Worm (Caenorhabditis elegans) whole organism, young adult: ENCODE data around the gene ftn-1.
A peak's percentile ranks its signal among the peaks of the same experiment; 100 is the strongest.

Experiments
- C17E4.6 ChIP-seq: fragments of 200-800 bp; sonication (Bioruptor generic); IDR thresholded peaks from 2 replicates; pipeline ENCODE4 v1.3.6; 2022; ENCODE audit warnings: missing genetic modification reagents, missing genetic modification characterization, missing compliant biosample characterization
- F33H1.4 ChIP-seq: fragments of 200-800 bp; sonication (Bioruptor generic); IDR thresholded peaks from 2 replicates; pipeline ENCODE4 v1.3.6; 2022; ENCODE audit warnings: missing genetic modification reagents, missing genetic modification characterization, missing compliant biosample characterization
- K11D2.4 ChIP-seq: fragments of 200-800 bp; sonication (Bioruptor generic); IDR thresholded peaks from 2 replicates; pipeline ENCODE4 v1.3.6; 2022; ENCODE audit warnings: missing genetic modification reagents, missing genetic modification characterization, missing compliant biosample characterization
- Y79H2A.3 ChIP-seq: fragments of 200-800 bp; sonication (Bioruptor generic); conservative IDR thresholded peaks from 2 replicates; pipeline ENCODE4 v1.3.6; 2022; ENCODE audit warnings: missing genetic modification reagents, missing genetic modification characterization, missing compliant biosample characterization
- ZK185.1 ChIP-seq: sonication (generic microtip); optimal IDR thresholded peaks from 2 replicates; lab custom pipeline; 2016; ENCODE audit warnings: mild to moderate bottlenecking, missing genetic modification characterization, missing compliant biosample characterization; ENCODE audit not compliant: poor library complexity, severe bottlenecking
- athp-1 ChIP-seq: sonication (generic microtip); optimal IDR thresholded peaks from 2 replicates; lab custom pipeline; 2017; ENCODE audit warnings: mild to moderate bottlenecking, missing genetic modification characterization, missing compliant biosample characterization
- attf-5 ChIP-seq: fragments of 200-800 bp; sonication (Bioruptor generic); optimal IDR thresholded peaks from 2 replicates; lab custom pipeline; 2018; ENCODE audit warnings: mild to moderate bottlenecking, missing genetic modification characterization, missing compliant biosample characterization
- cebp-1 ChIP-seq, 2 experiments: fragments of 200-800 bp in 1 of 2; sonication (Bioruptor generic) in 1 of 2; sonication (generic microtip) in 1 of 2; IDR thresholded peaks in 1 of 2; optimal IDR thresholded peaks in 1 of 2; 2 replicates each; pipeline versions ENCODE4 v1.3.6 to Lab custom; 2017 to 2022; ENCODE audit warnings: missing compliant biosample characterization in 2 of 2, missing genetic modification characterization in 2 of 2, mild to moderate bottlenecking in 1 of 2, missing genetic modification reagents in 1 of 2, moderate library complexity in 1 of 2
- ceh-91 ChIP-seq: fragments of 200-800 bp; sonication (Bioruptor generic); IDR thresholded peaks from 2 replicates; pipeline ENCODE4 v1.3.6; 2022; ENCODE audit warnings: missing genetic modification reagents, missing genetic modification characterization, missing compliant biosample characterization
- dox-1 ChIP-seq: fragments of 200-800 bp; sonication (Bioruptor generic); IDR thresholded peaks from 2 replicates; pipeline ENCODE4 v1.3.6; 2022; ENCODE audit warnings: missing genetic modification reagents, missing genetic modification characterization, missing compliant biosample characterization
- egrh-3 ChIP-seq: fragments of 200-800 bp; sonication (Bioruptor generic); IDR thresholded peaks from 2 replicates; pipeline ENCODE4 v1.3.6; 2022; ENCODE audit warnings: missing genetic modification reagents, missing genetic modification characterization, missing compliant biosample characterization
- him-1 ChIP-seq: sonication (generic microtip); optimal IDR thresholded peaks from 2 replicates; lab custom pipeline; 2016; ENCODE audit warnings: missing genotype, missing genetic modification reagents, missing genetic modification characterization, missing compliant biosample characterization
- hmg-1.2 ChIP-seq: fragments of 200-800 bp; sonication (Bioruptor generic); IDR thresholded peaks from 2 replicates; pipeline ENCODE4 v1.3.6; 2022; ENCODE audit warnings: missing genetic modification reagents, missing genetic modification characterization, missing compliant biosample characterization
- hsf-1 ChIP-seq: fragments of 200-800 bp; sonication (Bioruptor generic); IDR thresholded peaks from 2 replicates; pipeline ENCODE4 v1.3.6; 2022; ENCODE audit warnings: missing genetic modification reagents, missing genetic modification characterization, missing compliant biosample characterization
- lag-1 ChIP-seq: fragments of 200-800 bp; sonication (Bioruptor generic); IDR thresholded peaks from 2 replicates; pipeline ENCODE4 v1.3.6; 2022; ENCODE audit warnings: missing genetic modification reagents, missing genetic modification characterization, missing compliant biosample characterization
- lin-35 ChIP-seq, 3 experiments: fragments of 150-350 bp in 2 of 3; sonication (generic microtip) in 1 of 3; optimal IDR thresholded peaks; 2 replicates each; lab custom pipeline; 2014 to 2018; ENCODE audit warnings: missing biosample characterization in 3 of 3, missing genetic modification characterization in 3 of 3, missing genetic modification reagents in 3 of 3
- lin-40 ChIP-seq: sonication (generic microtip); optimal IDR thresholded peaks from 2 replicates; lab custom pipeline; 2016; ENCODE audit warnings: missing genetic modification characterization, mild to moderate bottlenecking, missing compliant biosample characterization, missing genotype, missing genetic modification reagents
- lin-54 ChIP-seq: fragments of 200-800 bp; sonication (Bioruptor generic); optimal IDR thresholded peaks from 2 replicates; lab custom pipeline; 2018; ENCODE audit warnings: mild to moderate bottlenecking, missing genetic modification characterization, missing compliant biosample characterization
- lsl-1 ChIP-seq: fragments of 200-800 bp; sonication (Bioruptor generic); optimal IDR thresholded peaks from 2 replicates; lab custom pipeline; 2018; ENCODE audit warnings: mild to moderate bottlenecking, missing genetic modification characterization, moderate library complexity, missing compliant biosample characterization
- lsy-27 ChIP-seq: sonication (generic microtip); optimal IDR thresholded peaks from 2 replicates; lab custom pipeline; 2017; ENCODE audit warnings: missing genetic modification characterization, mild to moderate bottlenecking, missing compliant biosample characterization, antibody characterized with exemption, missing genotype, borderline replicate concordance; ENCODE audit not compliant: insufficient read depth
- madf-10 ChIP-seq: sonication (generic microtip); optimal IDR thresholded peaks from 2 replicates; lab custom pipeline; 2016; ENCODE audit warnings: mild to moderate bottlenecking, missing genetic modification characterization, missing compliant biosample characterization
- madf-6 ChIP-seq: fragments of 200-800 bp; sonication (Bioruptor generic); IDR thresholded peaks from 2 replicates; pipeline ENCODE4 v1.3.6; 2022; ENCODE audit warnings: missing genetic modification reagents, missing genetic modification characterization, missing compliant biosample characterization
- mcd-1 ChIP-seq: fragments of 200-800 bp; sonication (Bioruptor generic); IDR thresholded peaks from 2 replicates; pipeline ENCODE4 v1.3.6; 2022; ENCODE audit warnings: missing genetic modification reagents, missing genetic modification characterization, missing compliant biosample characterization
- mel-28 ChIP-seq: sonication (generic microtip); optimal IDR thresholded peaks from 2 replicates; lab custom pipeline; 2016; ENCODE audit warnings: borderline replicate concordance, mild to moderate bottlenecking, missing genetic modification characterization, missing compliant biosample characterization
- mxl-1 ChIP-seq: sonication (generic microtip); optimal IDR thresholded peaks from 2 replicates; lab custom pipeline; 2016; ENCODE audit warnings: missing genetic modification characterization, missing compliant biosample characterization
- nfya-1 ChIP-seq: sonication (generic microtip); optimal IDR thresholded peaks from 2 replicates; lab custom pipeline; 2017; ENCODE audit warnings: antibody characterized with exemption, missing compliant biosample characterization, missing genetic modification characterization, borderline replicate concordance; ENCODE audit not compliant: insufficient read depth
- nfya-2 ChIP-seq: fragments of 200-800 bp; sonication (Bioruptor generic); IDR thresholded peaks from 2 replicates; pipeline ENCODE4 v1.3.6; 2022; ENCODE audit warnings: missing genetic modification reagents, missing genetic modification characterization, missing compliant biosample characterization
- nhr-80 ChIP-seq: sonication (generic microtip); optimal IDR thresholded peaks from 2 replicates; lab custom pipeline; 2016; ENCODE audit warnings: missing genetic modification characterization, missing compliant biosample characterization
- nhr-90 ChIP-seq: sonication (generic microtip); optimal IDR thresholded peaks from 2 replicates; lab custom pipeline; 2016; ENCODE audit warnings: missing genotype, mild to moderate bottlenecking, missing genetic modification characterization, missing compliant biosample characterization
- pbrm-1 ChIP-seq: fragments of 200-800 bp; sonication (Bioruptor generic); IDR thresholded peaks from 2 replicates; pipeline ENCODE4 v1.3.6; 2022; ENCODE audit warnings: missing genetic modification reagents, missing genetic modification characterization, missing compliant biosample characterization
- pha-4 ChIP-seq: fragments of 150-350 bp; sonication (generic microtip); optimal IDR thresholded peaks from 2 replicates; lab custom pipeline; 2014; ENCODE audit warnings: missing biosample characterization, missing genetic modification reagents, missing genetic modification characterization
- rcor-1 ChIP-seq: fragments of 200-800 bp; sonication (Bioruptor generic); IDR thresholded peaks from 2 replicates; pipeline ENCODE4 v1.3.6; 2022; ENCODE audit warnings: missing genetic modification reagents, missing genetic modification characterization, missing compliant biosample characterization
- rec-8 ChIP-seq, 2 experiments: sonication (generic microtip); optimal IDR thresholded peaks; 2 replicates each; lab custom pipeline; 2016; ENCODE audit warnings: mild to moderate bottlenecking in 2 of 2, missing genetic modification characterization in 2 of 2, missing genetic modification reagents in 2 of 2, missing genotype in 2 of 2, missing biosample characterization in 1 of 2, missing compliant biosample characterization in 1 of 2, moderate library complexity in 1 of 2
- snpc-1.1 ChIP-seq: sonication (generic microtip); optimal IDR thresholded peaks from 2 replicates; lab custom pipeline; 2017; ENCODE audit warnings: missing genetic modification characterization, mild to moderate bottlenecking, missing compliant biosample characterization, antibody characterized with exemption, moderate library complexity, missing genotype, missing genetic modification reagents; ENCODE audit not compliant: insufficient read depth
- snpc-4 ChIP-seq, 5 experiments: fragments of 150-350 bp in 1 of 5; sonication (generic microtip) in 4 of 5; optimal IDR thresholded peaks; 2 replicates each; lab custom pipeline; 2014 to 2018; ENCODE audit warnings: missing genetic modification characterization in 5 of 5, missing biosample characterization in 3 of 5, antibody characterized with exemption in 2 of 5, mild to moderate bottlenecking in 2 of 5, missing compliant biosample characterization in 2 of 5, missing genotype in 2 of 5, moderate library complexity in 2 of 5, missing genetic modification reagents in 1 of 5
- tbp1 ChIP-seq: fragments of 200-800 bp; sonication (Bioruptor generic); optimal IDR thresholded peaks from 2 replicates; lab custom pipeline; 2018; ENCODE audit warnings: mild to moderate bottlenecking, missing genetic modification characterization, missing compliant biosample characterization
- xnd-1 ChIP-seq: sonication (generic microtip); optimal IDR thresholded peaks from 2 replicates; lab custom pipeline; 2016; ENCODE audit warnings: missing genotype, missing genetic modification reagents, missing genetic modification characterization, missing compliant biosample characterization
- ztf-18 ChIP-seq: sonication (generic microtip); optimal IDR thresholded peaks from 2 replicates; lab custom pipeline; 2016; ENCODE audit warnings: missing genotype, mild to moderate bottlenecking, missing genetic modification characterization, missing compliant biosample characterization
- ztf-22 ChIP-seq: fragments of 200-800 bp; sonication (Bioruptor generic); optimal IDR thresholded peaks from 2 replicates; lab custom pipeline; 2018; ENCODE audit warnings: mild to moderate bottlenecking, missing genetic modification characterization, moderate library complexity, missing compliant biosample characterization
- ztf-26 ChIP-seq: sonication (generic microtip); optimal IDR thresholded peaks from 2 replicates; lab custom pipeline; 2017; ENCODE audit warnings: missing genetic modification characterization, missing compliant biosample characterization
- ztf-3 ChIP-seq: fragments of 200-800 bp; sonication (Bioruptor generic); optimal IDR thresholded peaks from 2 replicates; lab custom pipeline; 2018; ENCODE audit warnings: mild to moderate bottlenecking, missing genetic modification characterization, missing compliant biosample characterization

ftn-1 gene

DNA sequence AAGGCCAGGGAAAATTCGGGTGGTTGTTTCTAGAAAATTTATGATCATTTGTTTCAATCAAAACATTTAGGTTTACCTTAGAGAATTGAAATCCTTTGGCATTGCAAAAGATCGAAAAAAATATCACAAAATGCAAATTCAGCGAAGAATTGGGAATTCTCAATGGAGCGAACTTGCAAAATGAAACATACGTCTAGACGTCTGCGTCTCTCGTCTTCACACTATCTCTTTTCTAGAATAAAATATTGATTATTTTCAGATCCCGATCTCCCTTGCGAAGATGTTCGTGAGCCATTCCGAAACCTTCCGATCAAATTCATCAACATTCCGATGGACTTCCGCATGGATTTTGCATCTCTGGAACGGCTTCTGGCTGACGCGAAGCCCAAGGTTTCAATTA, 33.0 kb upstream of the ftn-1 start, which contains the start of gene ets-6 (continued):
- TF ChIP-seq nfya-2 (GFP tag; lab: Robert Waterston, UW) (no peak), C17E4.6 (GFP tag; lab: Robert Waterston, UW) (no peak), him-1 (tag; lab: Kevin White, UChicago) (no peak), hmg-1.2 (GFP tag; lab: Robert Waterston, UW) (peak; percentile 91), athp-1 (tag; lab: Kevin White, UChicago) (peak; percentile 14), ztf-3 (no peak), nfya-1 (tag; lab: Kevin White, UChicago) (no peak), attf-5 (GFP tag; lab: Kevin White, UChicago) (peak; percentile 78), lin-54 (GFP tag; lab: Kevin White, UChicago) (peak; percentile 22), cebp-1 (GFP tag; IDR thresholded peaks at IDR 0.05; lab: Robert Waterston, UW) (no peak), cebp-1 (tag; optimal IDR thresholded peaks at IDR 0.05; lab: Kevin White, UChicago) (peak; percentile 17), mxl-1 (tag; lab: Kevin White, UChicago) (no peak), rcor-1 (GFP tag; lab: Robert Waterston, UW) (peak; percentile 61), tbp1 (GFP tag; lab: Kevin White, UChicago) (peak; percentile 4), K11D2.4 (GFP tag; lab: Robert Waterston, UW) (no peak), rec-8 (tag; optimal IDR thresholded peaks at IDR 0.05; lab: Kevin White, UChicago) (no peak), egrh-3 (GFP tag; lab: Robert Waterston, UW) (no peak), dox-1 (peak; percentile 56), madf-10 (tag; lab: Kevin White, UChicago) (no peak), lsl-1 (GFP tag; lab: Kevin White, UChicago) (peak; percentile 33)
- TF ChIP-seq, all 124 proteins: peak for 18

DNA sequence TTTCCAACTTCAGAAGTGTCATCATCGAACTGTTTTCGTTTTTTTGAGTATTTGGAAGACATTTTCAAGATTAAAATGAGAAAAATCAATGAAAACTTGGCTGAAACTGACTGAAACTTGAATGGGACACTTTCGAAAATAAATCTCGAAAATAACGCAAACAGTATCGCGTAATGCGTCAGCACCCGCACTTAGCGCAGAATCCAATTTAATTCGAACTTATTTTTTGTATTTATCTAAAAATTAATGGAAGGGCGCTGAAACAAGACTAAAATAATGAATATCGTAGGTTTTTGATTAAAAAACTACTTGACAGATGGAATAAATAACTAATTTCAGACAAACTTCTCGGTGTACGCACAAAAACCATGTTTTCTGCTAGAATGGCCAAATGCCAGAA, 28.2 kb upstream of the ftn-1 start, which contains the start of the genes snu-66 and ints-9:
Gene snu-66 (minus strand): TSS at position 108 of the 400 bp plus-strand sequence.
Gene ints-9 (plus strand): TSS at position 240 of the 400 bp plus-strand sequence.
- no peak for TF ChIP-seq ztf-22 (GFP tag; lab: Kevin White, UChicago)
- peak in 1 of 3 experiments; percentile 75 for TF ChIP-seq lin-35 (GFP tag; optimal IDR thresholded peaks at IDR 0.05; lab: Kevin White, UChicago)
- TF ChIP-seq lsl-1 (GFP tag; lab: Kevin White, UChicago), result peak; percentile 41
- peak; percentile 46 for TF ChIP-seq ZK185.1 (tag; lab: Kevin White, UChicago)
- no peak for TF ChIP-seq mel-28
- TF ChIP-seq lin-54 (GFP tag; lab: Kevin White, UChicago), result peak; percentile 48
- peak; percentile 15 for TF ChIP-seq tbp1 (GFP tag; lab: Kevin White, UChicago)
- peak; percentile 24 for TF ChIP-seq snpc-1.1 (tag; lab: Kevin White, UChicago)
- no peak for TF ChIP-seq snpc-4 (GFP tag; optimal IDR thresholded peaks at IDR 0.05; lab: Kevin White, UChicago)
- peak in 2 of 4 experiments; percentile 34 to 47 for TF ChIP-seq snpc-4 (tag; optimal IDR thresholded peaks at IDR 0.05; lab: Kevin White, UChicago)
- TF ChIP-seq cebp-1 (GFP tag; IDR thresholded peaks at IDR 0.05; lab: Robert Waterston, UW), result no peak
- TF ChIP-seq cebp-1 (tag; optimal IDR thresholded peaks at IDR 0.05; lab: Kevin White, UChicago), result peak; percentile 45
- peak; percentile 53 for TF ChIP-seq hsf-1
- peak; percentile 43 for TF ChIP-seq lin-40 (tag; lab: Kevin White, UChicago)
- TF ChIP-seq xnd-1 (tag; lab: Kevin White, UChicago), result no peak
- TF ChIP-seq madf-6, result peak; percentile 41; the same call in 1 of the 2 replicates
- TF ChIP-seq pha-4 (tag; lab: Kevin White, UChicago), result no peak
- peak; percentile 1 for TF ChIP-seq nhr-80 (tag; lab: Kevin White, UChicago)
- 0 out of 2 replicates have a peak, but pooled peaks have one; percentile 11 for TF ChIP-seq ceh-91 (GFP tag; lab: Robert Waterston, UW)
- TF ChIP-seq nhr-90 (tag; lab: Kevin White, UChicago), result no peak
- peak; percentile 80 for TF ChIP-seq mcd-1 (GFP tag; lab: Robert Waterston, UW)
- no peak for TF ChIP-seq Y79H2A.3
- peak; percentile 40 for TF ChIP-seq F33H1.4 (GFP tag; lab: Robert Waterston, UW)
- peak; percentile 93 for TF ChIP-seq ztf-18 (tag; lab: Kevin White, UChicago)
- peak; percentile 7; the same call in 1 of the 2 replicates for TF ChIP-seq pbrm-1 (GFP tag; lab: Robert Waterston, UW)
- no peak for TF ChIP-seq lsy-27
- TF ChIP-seq attf-5 (GFP tag; lab: Kevin White, UChicago), result peak; percentile 65
- TF ChIP-seq dox-1, result 0 out of 2 replicates have a peak, but pooled peaks have one; percentile 16
- TF ChIP-seq ztf-26, result no peak
- no peak for TF ChIP-seq lag-1 (GFP tag; lab: Robert Waterston, UW)
